Fruit fly (Drosophila melanogaster): ENCODE results near the gene CG3104.

dm6 chr2L:2830341-2830800 lies 25.2 kb downstream of the CG3104 start:
- TF ChIP-seq EcR (GFP tag; optimal IDR thresholded peaks at IDR 0.05) (no peak), pan (optimal IDR thresholded peaks at IDR 0.05) (no peak), psq (optimal IDR thresholded peaks at IDR 0.05) (no peak), CG8478 (optimal IDR thresholded peaks at IDR 0.05) (no peak), usp (GFP tag; optimal IDR thresholded peaks at IDR 0.05) (no peak), Dll (optimal IDR thresholded peaks at IDR 0.05) (peak; percentile 36)

Measured in whole organism.